Fruit fly (Drosophila melanogaster): ENCODE measurements around the gene SP1029.

Gene SP1029

DNA sequence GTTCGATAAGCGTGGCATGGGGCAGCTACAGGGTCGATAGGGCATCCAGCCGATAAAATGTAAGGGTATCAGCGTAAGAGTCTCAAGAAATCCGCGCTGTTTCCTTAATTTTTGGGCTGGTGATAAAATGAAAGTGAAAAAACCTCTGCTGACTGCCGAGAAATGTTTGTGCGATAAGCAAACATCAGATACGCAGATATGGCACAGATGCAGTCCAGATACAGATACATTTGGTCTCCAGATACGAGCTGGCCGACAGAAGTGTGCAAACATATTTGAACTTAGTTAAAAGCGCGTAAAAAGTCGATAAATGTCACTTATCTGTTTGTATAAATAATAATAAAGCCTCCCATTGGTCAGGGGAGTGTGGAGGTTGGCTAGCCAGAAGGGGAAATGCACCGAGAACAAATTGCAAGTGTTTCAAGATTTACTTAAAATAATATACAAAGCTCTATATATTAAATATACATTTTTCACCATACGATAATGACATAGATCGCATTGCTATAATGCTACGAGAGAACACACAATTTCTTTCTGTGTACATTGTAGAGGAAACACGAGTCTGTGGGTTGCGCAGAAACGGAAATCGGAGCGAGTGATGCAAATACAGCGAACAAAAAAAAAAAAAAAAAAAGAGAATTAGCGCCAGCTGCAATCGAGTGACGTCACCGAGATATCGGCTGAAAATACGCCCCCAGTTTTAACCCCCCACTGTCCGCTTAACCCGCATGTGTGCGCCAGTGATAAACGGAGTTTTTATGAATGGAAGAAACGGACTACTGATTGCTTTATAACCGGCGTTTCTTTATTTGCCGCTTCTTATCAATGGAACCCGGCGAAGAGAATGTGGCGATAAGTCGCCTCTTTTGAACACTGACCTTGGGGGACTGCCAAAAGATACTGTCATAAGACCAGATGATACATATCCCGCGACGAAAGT, 40.6 kb upstream of the SP1029 start:
- TF ChIP-seq CG10267 (tag; optimal IDR thresholded peaks at IDR 0.05) (peak; percentile 9), gem (tag; optimal IDR thresholded peaks at IDR 0.05) (peak; percentile 36), CG18599 (GFP tag; optimal IDR thresholded peaks at IDR 0.05) (peak; percentile 2), Xrp1 (GFP tag; IDR thresholded peaks at IDR 0.05) (peak; percentile 60), Asciz (GFP tag; optimal IDR thresholded peaks at IDR 0.05) (peak; percentile 1), Gsc (GFP tag; IDR thresholded peaks at IDR 0.05) (no peak), vvl (GFP tag; IDR thresholded peaks at IDR 0.05) (peak; percentile 49; the same call in 1 of the 2 replicates), lmd (GFP tag; IDR thresholded peaks at IDR 0.05) (peak; percentile 33; the same call in 1 of the 2 replicates), Rx (GFP tag; IDR thresholded peaks at IDR 0.05) (0 out of 2 replicates have a peak, but pooled peaks have one; percentile 35), CG2678 (tag; optimal IDR thresholded peaks at IDR 0.05) (peak; percentile 5), NFAT (GFP tag; IDR thresholded peaks at IDR 0.05) (no peak), Rfx (GFP tag; IDR thresholded peaks at IDR 0.05) (0 out of 2 replicates have a peak, but pooled peaks have one; percentile 18), dmrt99B (tag; optimal IDR thresholded peaks at IDR 0.05) (peak; percentile 2), CG17359 (tag; optimal IDR thresholded peaks at IDR 0.05) (peak; percentile 25), CG17829 (tag; optimal IDR thresholded peaks at IDR 0.05) (peak; percentile 15), Hmx (GFP tag; optimal IDR thresholded peaks at IDR 0.05) (no peak), jigr1 (GFP tag; IDR thresholded peaks at IDR 0.05) (no peak), wor (GFP tag; IDR thresholded peaks at IDR 0.05) (no peak), hkb (optimal IDR thresholded peaks at IDR 0.05) (no peak), hkb (GFP tag; IDR thresholded peaks at IDR 0.05) (no peak; the same call in 1 of the 2 replicates), slbo (GFP tag; IDR thresholded peaks at IDR 0.05) (no peak), repo (GFP tag; optimal IDR thresholded peaks at IDR 0.05) (no peak), D19A (tag; optimal IDR thresholded peaks at IDR 0.05) (peak; percentile 74), CG13296 (GFP tag; optimal IDR thresholded peaks at IDR 0.05) (no peak), CG16815 (GFP tag; optimal IDR thresholded peaks at IDR 0.05) (no peak), lab (GFP tag; optimal IDR thresholded peaks at IDR 0.05) (peak; percentile 27), CG3847 (GFP tag; IDR thresholded peaks at IDR 0.05) (no peak), nom (GFP tag; optimal IDR thresholded peaks at IDR 0.05) (peak; percentile 37), CG15073 (GFP tag; optimal IDR thresholded peaks at IDR 0.05) (no peak), lov (optimal IDR thresholded peaks at IDR 0.05) (no peak), lov (GFP tag; IDR thresholded peaks at IDR 0.05) (0 out of 3 replicates have a peak, but pooled peaks have one; percentile 53), CG10959 (GFP tag; IDR thresholded peaks at IDR 0.05) (peak; percentile 53; the same call in 1 of the 2 replicates), sisA (GFP tag; IDR thresholded peaks at IDR 0.05) (0 out of 2 replicates have a peak, but pooled peaks have one; percentile 27), CG14441 (GFP tag; IDR thresholded peaks at IDR 0.05) (0 out of 2 replicates have a peak, but pooled peaks have one; percentile 14), pan (optimal IDR thresholded peaks at IDR 0.05) (no peak), pan (GFP tag; optimal IDR thresholded peaks at IDR 0.05 in 1 of 2, IDR thresholded peaks at IDR 0.05 in 1 of 2) (peak in 1 of 2 experiments; percentile 31), CG15696 (tag; optimal IDR thresholded peaks at IDR 0.05) (peak; percentile 17), sob (GFP tag; IDR thresholded peaks at IDR 0.05) (peak; percentile 31; the same call in 1 of the 2 replicates), CG34422 (GFP tag; IDR thresholded peaks at IDR 0.05) (peak; percentile 22; the same call in 1 of the 3 replicates), CG1647 (GFP tag; optimal IDR thresholded peaks at IDR 0.05) (no peak), sim (GFP tag; IDR thresholded peaks at IDR 0.05) (no peak), CG14710 (tag; optimal IDR thresholded peaks at IDR 0.05) (peak; percentile 9), CG11504 (tag; optimal IDR thresholded peaks at IDR 0.05) (peak; percentile 4), gfzf (GFP tag; optimal IDR thresholded peaks at IDR 0.05) (no peak), trem (tag; optimal IDR thresholded peaks at IDR 0.05) (peak; percentile 1), B-H1 (GFP tag; IDR thresholded peaks at IDR 0.05) (no peak), CG18262 (tag; optimal IDR thresholded peaks at IDR 0.05) (peak; percentile 36), ase (GFP tag; IDR thresholded peaks at IDR 0.05) (peak; percentile 34; the same call in 1 of the 3 replicates), twi (tag; optimal IDR thresholded peaks at IDR 0.05) (peak; percentile 54)
